Fruit fly (Drosophila melanogaster): ENCODE data around the gene Rubicon.

Gene Rubicon

dm6 chrX:8685394-8685793 is 8.5 kb downstream of the Rubicon start:
- no peak for TF ChIP-seq woc (GFP tag; optimal IDR thresholded peaks at IDR 0.05)

- peak; percentile 63 for TF ChIP-seq HLH106 (tag; optimal IDR thresholded peaks at IDR 0.05)
- TF ChIP-seq Jra (GFP tag; optimal IDR thresholded peaks at IDR 0.05): peak; percentile 77
- TF ChIP-seq CG32264 (GFP tag; optimal IDR thresholded peaks at IDR 0.05): no peak
- peak; percentile 86 for TF ChIP-seq woc (GFP tag; optimal IDR thresholded peaks at IDR 0.05)
- TF ChIP-seq h (GFP tag; optimal IDR thresholded peaks at IDR 0.05): peak; percentile 76
- peak; percentile 59 for TF ChIP-seq Sp1 (GFP tag; optimal IDR thresholded peaks at IDR 0.05)
- TF ChIP-seq ey (GFP tag; optimal IDR thresholded peaks at IDR 0.05): peak; percentile 70
- peak; percentile 66 for TF ChIP-seq Myc (optimal IDR thresholded peaks at IDR 0.05)
- TF ChIP-seq Hr83 (GFP tag; optimal IDR thresholded peaks at IDR 0.05; ENCODE audit: poor library complexity, severe bottlenecking): peak; percentile 82
- peak; percentile 41 for TF ChIP-seq CG9705 (GFP tag; optimal IDR thresholded peaks at IDR 0.05)
- no peak for TF ChIP-seq Abd-B (GFP tag; optimal IDR thresholded peaks at IDR 0.05)
- TF ChIP-seq CrebA (GFP tag; optimal IDR thresholded peaks at IDR 0.05; ENCODE audit: borderline replicate concordance): no peak
- no peak for TF ChIP-seq Hr78 (GFP tag; optimal IDR thresholded peaks at IDR 0.05)
- no peak for TF ChIP-seq Dfd (GFP tag; optimal IDR thresholded peaks at IDR 0.05)
- no peak for TF ChIP-seq usp (GFP tag; optimal IDR thresholded peaks at IDR 0.05)
- TF ChIP-seq br (GFP tag; optimal IDR thresholded peaks at IDR 0.05): peak; percentile 63
- peak; percentile 28 for TF ChIP-seq dsf (GFP tag; optimal IDR thresholded peaks at IDR 0.05; ENCODE audit: borderline replicate concordance)
- peak; percentile 53 for TF ChIP-seq fru (GFP tag; optimal IDR thresholded peaks at IDR 0.05)
- no peak for TF ChIP-seq Mio (GFP tag; optimal IDR thresholded peaks at IDR 0.05)
- no peak for TF ChIP-seq Dif (GFP tag; optimal IDR thresholded peaks at IDR 0.05; ENCODE audit: partially characterized antibody)
- TF ChIP-seq GATAd (GFP tag; optimal IDR thresholded peaks at IDR 0.05): peak; percentile 19
- no peak for TF ChIP-seq lola (GFP tag; optimal IDR thresholded peaks at IDR 0.05)
- peak; percentile 41 for TF ChIP-seq OdsH (GFP tag; optimal IDR thresholded peaks at IDR 0.05)
- peak; percentile 58 for TF ChIP-seq sv (GFP tag; optimal IDR thresholded peaks at IDR 0.05)
- TF ChIP-seq tai (GFP tag; optimal IDR thresholded peaks at IDR 0.05): peak; percentile 86
- TF ChIP-seq foxo (GFP tag; optimal IDR thresholded peaks at IDR 0.05): peak in 1 of 2 experiments; percentile 80
- peak; percentile 75 for TF ChIP-seq rgr (GFP tag; optimal IDR thresholded peaks at IDR 0.05)
- no peak for TF ChIP-seq dl (GFP tag; optimal IDR thresholded peaks at IDR 0.05; ENCODE audit: insufficient read depth in 1 of 2, partially characterized antibody in 2 of 2)
- TF ChIP-seq sage (GFP tag; optimal IDR thresholded peaks at IDR 0.05): peak; percentile 36
- peak; percentile 29 for TF ChIP-seq brk (GFP tag; optimal IDR thresholded peaks at IDR 0.05)
- no peak for TF ChIP-seq N (GFP tag; optimal IDR thresholded peaks at IDR 0.05)
- no peak for TF ChIP-seq jim (GFP tag; optimal IDR thresholded peaks at IDR 0.05)
- TF ChIP-seq Hnf4 (GFP tag; optimal IDR thresholded peaks at IDR 0.05): peak; percentile 84
- TF ChIP-seq Vsx2 (GFP tag; optimal IDR thresholded peaks at IDR 0.05; ENCODE audit: partially characterized antibody): no peak
- peak; percentile 50 for TF ChIP-seq psq (GFP tag; optimal IDR thresholded peaks at IDR 0.05)
- no peak for TF ChIP-seq dmrt93B (GFP tag; optimal IDR thresholded peaks at IDR 0.05)
- no peak for TF ChIP-seq pan (optimal IDR thresholded peaks at IDR 0.05)
- TF ChIP-seq Rel (GFP tag; optimal IDR thresholded peaks at IDR 0.05): no peak
- TF ChIP-seq Rel (tag; optimal IDR thresholded peaks at IDR 0.05): peak; percentile 98
Measured at dm6 chrX:8690003-8690402, 13.1 kb downstream of the Rubicon start, which contains the start of the genes Ppt1 and Ogg1. Gene Ppt1 (minus strand): TSS chrX:8690227. Gene Ogg1 (plus strand): TSS chrX:8690327.

- no peak for TF ChIP-seq Sp1 (GFP tag; optimal IDR thresholded peaks at IDR 0.05)
- no peak for TF ChIP-seq Rel (GFP tag; optimal IDR thresholded peaks at IDR 0.05)
- no peak for TF ChIP-seq Rel (tag; optimal IDR thresholded peaks at IDR 0.05)
- no peak for TF ChIP-seq ey (GFP tag; optimal IDR thresholded peaks at IDR 0.05)
- TF ChIP-seq Hr83 (GFP tag; optimal IDR thresholded peaks at IDR 0.05; ENCODE audit: poor library complexity, severe bottlenecking): no peak
- TF ChIP-seq GATAd (GFP tag; optimal IDR thresholded peaks at IDR 0.05): no peak
- no peak for TF ChIP-seq jim (GFP tag; optimal IDR thresholded peaks at IDR 0.05)
- no peak for TF ChIP-seq brk (GFP tag; optimal IDR thresholded peaks at IDR 0.05)
- TF ChIP-seq usp (GFP tag; optimal IDR thresholded peaks at IDR 0.05): no peak
- no peak for TF ChIP-seq Dfd (GFP tag; optimal IDR thresholded peaks at IDR 0.05)
- TF ChIP-seq psq (GFP tag; optimal IDR thresholded peaks at IDR 0.05): no peak
- TF ChIP-seq foxo (GFP tag; optimal IDR thresholded peaks at IDR 0.05): no peak
- TF ChIP-seq dsf (GFP tag; optimal IDR thresholded peaks at IDR 0.05; ENCODE audit: borderline replicate concordance): no peak
- no peak for TF ChIP-seq sage (GFP tag; optimal IDR thresholded peaks at IDR 0.05)
- no peak for TF ChIP-seq Hr78 (GFP tag; optimal IDR thresholded peaks at IDR 0.05)
- no peak for TF ChIP-seq Hnf4 (GFP tag; optimal IDR thresholded peaks at IDR 0.05)
- no peak for TF ChIP-seq Vsx2 (GFP tag; optimal IDR thresholded peaks at IDR 0.05; ENCODE audit: partially characterized antibody)
- no peak for TF ChIP-seq N (GFP tag; optimal IDR thresholded peaks at IDR 0.05)
- TF ChIP-seq Abd-B (GFP tag; optimal IDR thresholded peaks at IDR 0.05): no peak
Measured at dm6 chrX:8693520-8693919, 16.7 kb downstream of the Rubicon start, which contains the start of gene CG11294. Gene CG11294 (minus strand): TSS chrX:8693620.
